Worm (Caenorhabditis elegans): ENCODE results near the gene F32D8.5.

DNA sequence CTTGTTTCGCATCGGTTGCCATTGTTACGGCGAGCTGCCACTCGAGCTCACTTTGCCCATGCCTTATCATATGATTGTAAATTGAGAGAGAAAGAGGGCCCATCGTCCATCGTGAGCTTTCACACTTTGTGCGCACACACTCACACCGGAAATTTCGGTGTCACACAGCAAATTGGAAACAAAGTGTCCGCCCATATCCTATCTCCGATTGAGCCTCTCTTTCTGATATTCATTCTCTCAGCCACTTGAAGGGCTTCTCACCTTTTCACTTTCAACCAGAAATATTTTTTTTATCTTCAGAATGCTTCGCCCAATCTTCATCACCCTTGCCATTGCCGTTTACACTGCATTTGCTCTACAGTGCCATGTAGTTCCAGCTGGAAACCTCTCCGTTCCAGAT is 34.9 kb downstream of the F32D8.5 start, which contains the start of gene F58B4.3:
- TF ChIP-seq ceh-82 (tag; optimal IDR thresholded peaks at IDR 0.05) (no peak), daf-12 (tag; optimal IDR thresholded peaks at IDR 0.05) (no peak), fos-1 (tag; optimal IDR thresholded peaks at IDR 0.05) (no peak), tbx-2 (tag; optimal IDR thresholded peaks at IDR 0.05) (no peak), skn-1 (tag; optimal IDR thresholded peaks at IDR 0.05) (no peak), lin-15B (tag; optimal IDR thresholded peaks at IDR 0.05) (no peak), egl-27 (tag; optimal IDR thresholded peaks at IDR 0.05) (no peak)

Measured in whole organism, L3 larva.